Worm (Caenorhabditis elegans) whole organism, midembryonic: ENCODE data around the gene R04A9.1.

Experiments used
- T22C8.4 ChIP-seq: fragments of 200-800 bp; sonication (Bioruptor generic); IDR thresholded peaks from 2 replicates; pipeline ENCODE4 v1.3.6; 2022; ENCODE audit warnings: missing genetic modification characterization, missing compliant biosample characterization
- cog-1 ChIP-seq: sonication (generic microtip); optimal IDR thresholded peaks from 2 replicates; lab custom pipeline; 2016; ENCODE audit warnings: missing genetic modification characterization, missing compliant biosample characterization
- flt-1 ChIP-seq: fragments of 200-800 bp; sonication (Bioruptor generic); IDR thresholded peaks from 2 replicates; pipeline ENCODE4 v1.3.6; 2022; ENCODE audit warnings: missing genetic modification characterization, missing compliant biosample characterization
- klf-2 ChIP-seq: fragments of 200-800 bp; sonication (Bioruptor generic); conservative IDR thresholded peaks from 2 replicates; pipeline ENCODE4 v1.3.6; 2022; ENCODE audit warnings: missing genetic modification reagents, missing genetic modification characterization, missing compliant biosample characterization
- med-1 ChIP-seq: sonication (generic microtip); optimal IDR thresholded peaks from 2 replicates; lab custom pipeline; 2017; ENCODE audit warnings: missing genetic modification characterization, mild to moderate bottlenecking, missing compliant biosample characterization, antibody characterized with exemption, missing genetic modification reagents; ENCODE audit not compliant: insufficient read depth
- ref-1 ChIP-seq: fragments of 200-800 bp; sonication (Bioruptor generic); conservative IDR thresholded peaks from 2 replicates; pipeline ENCODE4 v1.3.6; 2022; ENCODE audit warnings: missing genetic modification reagents, missing genetic modification characterization, missing compliant biosample characterization
- tab-1 ChIP-seq: fragments of 200-800 bp; sonication (Bioruptor generic); IDR thresholded peaks from 2 replicates; pipeline ENCODE4 v1.3.6; 2022; ENCODE audit warnings: missing genetic modification characterization, missing compliant biosample characterization
- ztf-23 ChIP-seq: fragments of 200-800 bp; sonication (Bioruptor generic); IDR thresholded peaks from 2 replicates; pipeline ENCODE4 v1.3.6; 2022; ENCODE audit warnings: missing genetic modification reagents, missing genetic modification characterization, missing compliant biosample characterization

DNA sequence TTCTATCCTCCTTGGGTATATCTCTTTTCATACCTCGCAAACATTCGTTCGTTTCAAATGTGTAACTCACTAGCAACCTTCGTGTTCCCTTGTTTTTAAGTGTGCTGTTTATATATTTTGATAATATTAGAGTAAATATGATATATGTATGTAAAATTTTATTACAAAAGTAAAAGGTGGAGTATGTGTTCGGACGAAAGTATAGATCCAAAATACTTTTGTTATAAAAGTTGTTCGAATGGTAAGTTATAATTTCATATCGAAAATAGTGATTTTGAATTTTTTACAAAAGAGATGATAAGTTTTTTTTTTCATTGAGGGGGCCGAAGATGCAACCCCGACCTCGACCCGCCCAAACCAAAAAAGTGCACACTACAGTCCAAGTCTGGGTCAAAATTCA, 46.9 kb upstream of the R04A9.1 start, which contains the start of gene C04E7.1:
- TF ChIP-seq ztf-23 (GFP tag; lab: Robert Waterston, UW) (no peak), med-1 (no peak), flt-1 (GFP tag; lab: Robert Waterston, UW) (no peak), cog-1 (no peak), klf-2 (no peak), tab-1 (GFP tag; lab: Robert Waterston, UW) (no peak), T22C8.4 (GFP tag; lab: Robert Waterston, UW) (no peak), ref-1 (GFP tag; lab: Robert Waterston, UW) (no peak)
